Worm (Caenorhabditis elegans): ENCODE measurements around the gene F55B12.2.

DNA sequence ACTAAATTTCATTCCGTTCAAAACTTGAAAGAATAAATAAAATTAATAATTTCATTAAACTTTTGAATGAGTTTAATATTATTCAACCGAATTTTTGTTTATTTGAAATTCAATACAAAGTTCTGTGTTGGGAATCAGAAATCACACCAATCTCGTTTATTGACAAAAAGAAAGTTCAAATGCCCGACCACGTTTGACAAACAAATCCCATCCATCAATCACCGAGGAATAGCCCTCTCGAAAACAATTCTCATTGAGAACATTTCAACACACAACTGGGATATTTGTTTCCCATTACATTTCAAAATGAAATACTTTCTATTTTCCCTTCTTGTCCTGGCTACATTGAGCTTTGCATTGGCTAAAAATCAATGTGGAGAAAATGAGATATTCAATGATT, 38.9 kb downstream of the F55B12.2 start, which contains the start of gene F53C11.9:
- TF ChIP-seq let-607 (tag; optimal IDR thresholded peaks at IDR 0.05) (no peak), chd-7 (tag; optimal IDR thresholded peaks at IDR 0.05) (no peak), ama-1 (optimal IDR thresholded peaks at IDR 0.05) (no peak), ama-1 (GFP tag; optimal IDR thresholded peaks at IDR 0.05) (no peak), snpc-4 (GFP tag; optimal IDR thresholded peaks at IDR 0.05) (no peak), snpc-4 (tag; optimal IDR thresholded peaks at IDR 0.05) (no peak), lin-26 (GFP tag; IDR thresholded peaks at IDR 0.05) (no peak), ceh-58 (GFP tag; IDR thresholded peaks at IDR 0.05) (no peak), Y67H2A.10 (GFP tag; conservative IDR thresholded peaks at IDR 0.05) (no peak), aptf-3 (GFP tag; IDR thresholded peaks at IDR 0.05) (no peak), hmg-1.2 (GFP tag; IDR thresholded peaks at IDR 0.05) (no peak), dpl-1 (GFP tag; optimal IDR thresholded peaks at IDR 0.05) (no peak), snpc-1.1 (tag; optimal IDR thresholded peaks at IDR 0.05; ENCODE audit: insufficient read depth) (no peak), F23B12.7 (tag; optimal IDR thresholded peaks at IDR 0.05; ENCODE audit: insufficient read depth) (no peak)

All from whole organism, young adult.